Worm (Caenorhabditis elegans): Measurements from ENCODE around the gene nlp-20.

ce11 chrIV:7605413-7605812 is 37.5 kb downstream of the nlp-20 start:
- TF ChIP-seq sem-4 (tag; optimal IDR thresholded peaks at IDR 0.05) (no peak), mdl-1 (tag; optimal IDR thresholded peaks at IDR 0.05) (no peak), nhr-21 (tag; optimal IDR thresholded peaks at IDR 0.05) (no peak), blmp-1 (tag; optimal IDR thresholded peaks at IDR 0.05; ENCODE audit: insufficient read depth) (no peak), nhr-12 (tag; optimal IDR thresholded peaks at IDR 0.05) (no peak), alr-1 (tag; optimal IDR thresholded peaks at IDR 0.05) (no peak), ama-1 (optimal IDR thresholded peaks at IDR 0.05) (no peak), nhr-25 (tag; optimal IDR thresholded peaks at IDR 0.05) (no peak), snpc-4 (tag; optimal IDR thresholded peaks at IDR 0.05) (no peak), nhr-11 (tag; optimal IDR thresholded peaks at IDR 0.05) (no peak), dmd-4 (tag; optimal IDR thresholded peaks at IDR 0.05) (no peak), nhr-6 (tag; optimal IDR thresholded peaks at IDR 0.05) (no peak)

Measured in whole organism, L2 larva.